Fruit fly (Drosophila melanogaster): ENCODE data around the gene Ipp.
A peak's percentile ranks its signal among the peaks of the same experiment; 100 is the strongest.

The Ipp gene

DNA sequence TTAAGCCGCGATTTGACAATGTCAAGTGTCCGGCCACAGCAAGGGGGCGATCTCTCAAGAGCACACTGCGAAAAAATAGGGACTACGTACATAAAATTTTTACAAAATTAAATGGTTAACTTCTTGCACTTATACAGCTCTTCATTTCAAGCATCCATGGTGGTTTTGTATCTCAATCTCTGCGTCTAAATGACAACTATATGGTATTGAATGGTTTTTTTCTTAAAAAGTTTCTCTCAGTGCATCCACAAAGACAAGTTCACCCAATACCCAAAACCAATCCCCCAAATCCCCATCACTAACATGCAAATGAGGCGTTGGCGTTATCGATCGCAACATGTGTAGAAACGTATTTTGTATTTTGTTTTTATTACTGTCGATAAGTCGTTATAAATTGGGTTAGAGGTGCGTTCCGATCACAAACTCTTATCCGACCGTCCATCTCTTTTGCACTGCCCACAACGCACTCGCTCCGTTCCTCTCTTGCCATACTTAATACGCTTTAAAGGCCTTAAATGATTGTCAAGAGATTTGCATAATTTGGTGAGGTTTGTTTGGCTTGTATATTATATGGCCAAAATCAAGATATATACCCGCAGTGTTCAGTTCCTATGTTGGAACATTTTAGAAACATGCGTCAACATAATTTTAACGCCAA, 43.7 kb upstream of the Ipp start (continued):
- TF ChIP-seq wdn (GFP tag; IDR thresholded peaks at IDR 0.05) = 0 out of 2 replicates have a peak, but pooled peaks have one; percentile 32
- TF ChIP-seq CG3163 (GFP tag; optimal IDR thresholded peaks at IDR 0.05) = peak; percentile 42
- no peak for TF ChIP-seq aop (GFP tag; IDR thresholded peaks at IDR 0.05)
- peak; percentile 56 for TF ChIP-seq slp2 (GFP tag; optimal IDR thresholded peaks at IDR 0.05)
- TF ChIP-seq her (GFP tag; optimal IDR thresholded peaks at IDR 0.05) = peak; percentile 63
- peak; percentile 76 for TF ChIP-seq CG4820 (GFP tag; optimal IDR thresholded peaks at IDR 0.05)
- peak; percentile 63 for TF ChIP-seq trem (tag; optimal IDR thresholded peaks at IDR 0.05)
- TF ChIP-seq Xbp1 (GFP tag; optimal IDR thresholded peaks at IDR 0.05) = peak; percentile 74
- TF ChIP-seq sug (tag; optimal IDR thresholded peaks at IDR 0.05) = peak; percentile 15
- peak; percentile 66 for TF ChIP-seq CG13296 (GFP tag; optimal IDR thresholded peaks at IDR 0.05)
- TF ChIP-seq tll (GFP tag; optimal IDR thresholded peaks at IDR 0.05) = no peak
- TF ChIP-seq CG4854 (GFP tag; optimal IDR thresholded peaks at IDR 0.05) = peak; percentile 66
- TF ChIP-seq Hr39 (optimal IDR thresholded peaks at IDR 0.05) = no peak
- no peak for TF ChIP-seq inv (GFP tag; IDR thresholded peaks at IDR 0.05; ENCODE audit: partially characterized antibody)
- TF ChIP-seq CHES-1-like (GFP tag; optimal IDR thresholded peaks at IDR 0.05) = peak; percentile 41
- no peak for TF ChIP-seq HmgD (GFP tag; optimal IDR thresholded peaks at IDR 0.05)
- TF ChIP-seq Hey (tag; optimal IDR thresholded peaks at IDR 0.05) = no peak
- 0 out of 2 replicates have a peak, but pooled peaks have one; percentile 17 for TF ChIP-seq gt (GFP tag; IDR thresholded peaks at IDR 0.05)
- TF ChIP-seq nau (GFP tag; optimal IDR thresholded peaks at IDR 0.05) = peak; percentile 70
- TF ChIP-seq CG2199 (GFP tag; IDR thresholded peaks at IDR 0.05) = no peak
- no peak for TF ChIP-seq hkb (optimal IDR thresholded peaks at IDR 0.05)
- TF ChIP-seq hkb (GFP tag; IDR thresholded peaks at IDR 0.05) = peak; percentile 84
- TF ChIP-seq hth (optimal IDR thresholded peaks at IDR 0.05) = no peak
- TF ChIP-seq Dbx (GFP tag; IDR thresholded peaks at IDR 0.05) = peak; percentile 68; the same call in 2 of the 3 replicates
- TF ChIP-seq chn (GFP tag; optimal IDR thresholded peaks at IDR 0.05) = peak; percentile 74
- peak; percentile 12 for TF ChIP-seq schlank (tag; optimal IDR thresholded peaks at IDR 0.05)
- TF ChIP-seq CG6765 (GFP tag; optimal IDR thresholded peaks at IDR 0.05) = peak; percentile 37
- TF ChIP-seq slou (GFP tag; optimal IDR thresholded peaks at IDR 0.05) = peak; percentile 22
- TF ChIP-seq CG9817 (tag; optimal IDR thresholded peaks at IDR 0.05) = peak; percentile 58
- peak; percentile 55 for TF ChIP-seq Abd-B (GFP tag; optimal IDR thresholded peaks at IDR 0.05)
- peak; percentile 25 for TF ChIP-seq CG10543 (GFP tag; optimal IDR thresholded peaks at IDR 0.05)
- TF ChIP-seq CG11085 (GFP tag; IDR thresholded peaks at IDR 0.05) = peak; percentile 55; the same call in 1 of the 2 replicates
- peak; percentile 66 to 83 for TF ChIP-seq Pdp1 (GFP tag; optimal IDR thresholded peaks at IDR 0.05)
- TF ChIP-seq Ssrp (tag; optimal IDR thresholded peaks at IDR 0.05) = peak; percentile 71
- no peak for TF ChIP-seq Bgb (GFP tag; IDR thresholded peaks at IDR 0.05; ENCODE audit: partially characterized antibody)
- TF ChIP-seq HLH4C (GFP tag; IDR thresholded peaks at IDR 0.05; ENCODE audit: partially characterized antibody) = no peak
- TF ChIP-seq dan (GFP tag; IDR thresholded peaks at IDR 0.05) = peak; percentile 51; the same call in 1 of the 2 replicates
- TF ChIP-seq vvl (GFP tag; IDR thresholded peaks at IDR 0.05) = peak; percentile 88
- peak; percentile 47 for TF ChIP-seq MTF-1 (GFP tag; optimal IDR thresholded peaks at IDR 0.05; ENCODE audit: borderline replicate concordance)
- peak; percentile 80 for TF ChIP-seq CG4424 (GFP tag; optimal IDR thresholded peaks at IDR 0.05)
- no peak; the same call in 2 of the 3 replicates for TF ChIP-seq jigr1 (GFP tag; IDR thresholded peaks at IDR 0.05)
- no peak for TF ChIP-seq lov (optimal IDR thresholded peaks at IDR 0.05)
- TF ChIP-seq lov (GFP tag; IDR thresholded peaks at IDR 0.05) = peak; percentile 83; the same call in 2 of the 3 replicates
- peak; percentile 56 for TF ChIP-seq tio (GFP tag; optimal IDR thresholded peaks at IDR 0.05)
- peak; percentile 53; the same call in 1 of the 2 replicates for TF ChIP-seq MBD-R2 (GFP tag; IDR thresholded peaks at IDR 0.05)
- peak; percentile 64 for TF ChIP-seq CG9727 (GFP tag; optimal IDR thresholded peaks at IDR 0.05)
- TF ChIP-seq CG10431 (GFP tag; optimal IDR thresholded peaks at IDR 0.05) = no peak
- TF ChIP-seq Meics (GFP tag; optimal IDR thresholded peaks at IDR 0.05) = peak; percentile 80
- TF ChIP-seq NK7.1 (GFP tag; optimal IDR thresholded peaks at IDR 0.05) = peak; percentile 35
- peak; percentile 84 for TF ChIP-seq zfh1 (GFP tag; IDR thresholded peaks at IDR 0.05)
